Worm (Caenorhabditis elegans): ENCODE data around the gene C01G10.14.
A peak's percentile ranks its signal among the peaks of the same experiment; 100 is the strongest.

The C01G10.14 gene

DNA sequence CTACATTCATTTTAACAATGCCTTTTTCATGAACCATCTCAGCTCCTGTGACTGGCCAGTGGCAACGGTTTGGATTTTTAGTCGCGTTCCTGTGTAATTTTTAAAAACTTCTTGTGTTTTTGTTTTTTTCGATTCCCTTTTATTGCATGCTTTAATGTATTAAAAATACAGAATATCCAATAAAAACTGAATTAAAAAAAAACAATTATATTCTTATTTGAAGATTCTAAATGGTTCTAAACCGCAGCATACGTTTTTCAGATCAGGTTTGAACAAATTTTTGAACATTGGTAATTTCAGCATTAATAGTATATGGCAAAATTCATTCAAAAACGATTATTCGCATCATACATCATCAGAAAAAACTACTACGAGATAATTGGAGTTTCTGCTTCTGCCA lies 37.4 kb downstream of the C01G10.14 start, which contains the start of gene dnj-3:
Gene dnj-3, plus strand, starts transcription at position 301 of the 400 bp plus-strand sequence.
- no peak for TF ChIP-seq hmbx-1 (tag; optimal IDR thresholded peaks at IDR 0.05)
- no peak for TF ChIP-seq flt-1 (GFP tag; IDR thresholded peaks at IDR 0.05)
- no peak for TF ChIP-seq B0310.2 (tag; optimal IDR thresholded peaks at IDR 0.05)
- TF ChIP-seq ceh-36 (tag; optimal IDR thresholded peaks at IDR 0.05), result no peak
- no peak for TF ChIP-seq tbx-11 (GFP tag; IDR thresholded peaks at IDR 0.05)
- no peak for TF ChIP-seq tbx-37 (GFP tag; conservative IDR thresholded peaks at IDR 0.05)
- TF ChIP-seq hnd-1 (tag; optimal IDR thresholded peaks at IDR 0.05), result no peak
- no peak for TF ChIP-seq ama-1 (optimal IDR thresholded peaks at IDR 0.05)
- TF ChIP-seq aly-1 (tag; optimal IDR thresholded peaks at IDR 0.05), result no peak
- no peak for TF ChIP-seq ets-7 (tag; optimal IDR thresholded peaks at IDR 0.05)
- TF ChIP-seq pes-1 (GFP tag; IDR thresholded peaks at IDR 0.05), result no peak
- no peak for TF ChIP-seq scrt-1 (GFP tag; IDR thresholded peaks at IDR 0.05)
- TF ChIP-seq sea-1 (GFP tag; conservative IDR thresholded peaks at IDR 0.05), result no peak
- TF ChIP-seq tra-4 (tag; optimal IDR thresholded peaks at IDR 0.05), result no peak
- TF ChIP-seq ceh-13 (GFP tag; optimal IDR thresholded peaks at IDR 0.05), result no peak
- no peak for TF ChIP-seq F13C5.2 (tag; optimal IDR thresholded peaks at IDR 0.05)
- no peak for TF ChIP-seq hmg-4 (GFP tag; optimal IDR thresholded peaks at IDR 0.05)

DNA sequence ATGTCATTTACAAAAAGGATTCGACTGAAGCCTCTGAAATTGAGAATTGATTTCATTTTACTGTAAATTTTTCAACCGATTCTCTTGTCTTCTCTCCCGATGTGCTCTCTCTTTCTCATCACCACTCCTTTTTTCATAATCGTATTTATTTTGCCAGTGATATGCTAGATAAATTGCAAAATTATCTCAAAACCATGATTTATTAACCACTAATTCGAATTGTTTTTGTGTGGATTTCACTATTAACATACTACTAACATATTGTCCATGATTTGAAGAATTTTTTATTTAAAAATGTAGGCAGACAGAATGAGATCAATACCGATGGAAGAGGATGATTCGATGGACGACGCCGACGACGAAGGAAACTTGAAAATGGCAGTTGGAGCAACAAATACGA lies 38.6 kb downstream of the C01G10.14 start, which contains the start of gene C25D7.10:
Gene C25D7.10, plus strand, starts transcription at position 301 of the 400 bp plus-strand sequence.
- no peak for TF ChIP-seq hmbx-1 (tag; optimal IDR thresholded peaks at IDR 0.05)
- TF ChIP-seq tbx-37 (GFP tag; conservative IDR thresholded peaks at IDR 0.05), result no peak
- no peak for TF ChIP-seq hnd-1 (tag; optimal IDR thresholded peaks at IDR 0.05)
- no peak for TF ChIP-seq ceh-36 (tag; optimal IDR thresholded peaks at IDR 0.05)
- no peak for TF ChIP-seq ets-7 (tag; optimal IDR thresholded peaks at IDR 0.05)
- TF ChIP-seq F13C5.2 (tag; optimal IDR thresholded peaks at IDR 0.05), result no peak
- no peak for TF ChIP-seq B0310.2 (tag; optimal IDR thresholded peaks at IDR 0.05)
- no peak for TF ChIP-seq sea-1 (GFP tag; conservative IDR thresholded peaks at IDR 0.05)

DNA sequence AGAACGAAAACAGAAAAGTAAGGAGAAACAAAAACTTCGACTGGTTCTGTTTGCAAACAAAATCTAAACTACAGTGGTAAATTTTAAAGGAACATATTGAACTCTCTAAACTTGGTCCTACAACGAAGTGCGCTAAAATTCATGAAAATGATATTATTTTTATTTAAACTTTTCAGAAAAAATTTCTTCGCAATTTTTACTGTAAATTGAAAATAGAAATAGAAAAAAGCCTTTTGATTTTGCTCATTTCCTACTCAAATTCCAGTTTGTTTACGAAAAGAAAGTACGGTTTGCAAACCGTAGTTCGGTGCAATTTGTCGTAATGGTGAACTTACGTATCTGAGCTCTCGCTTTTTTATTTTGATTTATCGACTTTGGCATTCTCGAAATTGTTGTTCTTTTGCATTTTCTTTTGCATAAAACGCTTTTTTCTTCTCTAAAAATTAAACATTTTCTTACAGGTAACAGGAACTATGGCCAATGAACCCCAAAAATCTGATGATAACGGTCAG lies 39.9 kb downstream of the C01G10.14 start, which contains the start of gene otub-1:
Gene otub-1, plus strand, starts transcription at position 462 of the 512 bp plus-strand sequence.
- TF ChIP-seq ceh-36 (tag; optimal IDR thresholded peaks at IDR 0.05), result no peak

DNA sequence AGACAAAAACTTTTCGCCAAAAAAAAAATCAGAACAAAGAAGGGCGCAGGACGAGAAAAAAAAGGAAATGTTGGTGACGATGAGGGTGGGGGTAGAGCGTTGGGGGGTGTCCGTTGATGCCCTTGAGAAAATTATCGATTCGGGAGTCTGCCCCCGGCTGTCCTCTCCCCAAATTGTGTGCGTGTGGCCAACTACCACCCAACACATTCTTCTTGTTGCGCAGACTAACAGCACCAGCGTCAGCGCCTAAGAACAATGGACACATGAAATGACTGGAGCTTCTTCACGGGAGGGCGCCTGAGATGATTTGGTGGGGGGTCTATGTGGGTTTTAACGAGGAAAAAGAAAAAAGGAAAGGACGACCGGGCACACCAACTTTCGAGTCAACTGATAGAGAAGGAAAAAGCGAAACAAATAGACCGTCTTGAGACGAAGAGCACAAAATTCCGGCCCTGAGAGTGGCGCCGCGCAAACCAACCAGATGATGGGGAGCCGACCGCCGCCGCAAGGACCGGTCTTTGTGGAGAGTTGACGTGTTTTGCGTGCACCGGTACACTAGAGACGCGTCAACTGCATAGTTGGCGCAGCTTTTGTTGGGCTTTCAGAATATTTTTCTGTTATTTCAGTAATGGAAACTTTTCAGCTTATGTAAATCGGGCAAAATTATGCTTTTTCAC lies 40.5 kb downstream of the C01G10.14 start, which contains the start of gene C25D7.9:
Gene C25D7.9, plus strand, starts transcription at position 68 of the 677 bp plus-strand sequence.
- peak; percentile 75 for TF ChIP-seq F13C5.2 (tag; optimal IDR thresholded peaks at IDR 0.05)
- TF ChIP-seq pes-1 (GFP tag; IDR thresholded peaks at IDR 0.05), result no peak
- no peak for TF ChIP-seq tbx-11 (GFP tag; IDR thresholded peaks at IDR 0.05)
- TF ChIP-seq hmbx-1 (tag; optimal IDR thresholded peaks at IDR 0.05), result no peak
- no peak for TF ChIP-seq aly-1 (tag; optimal IDR thresholded peaks at IDR 0.05)
- TF ChIP-seq sea-1 (GFP tag; conservative IDR thresholded peaks at IDR 0.05), result no peak
- no peak for TF ChIP-seq scrt-1 (GFP tag; IDR thresholded peaks at IDR 0.05)
- TF ChIP-seq ceh-13 (GFP tag; optimal IDR thresholded peaks at IDR 0.05), result no peak
- peak; percentile 75 for TF ChIP-seq hmg-4 (GFP tag; optimal IDR thresholded peaks at IDR 0.05)
- TF ChIP-seq flt-1 (GFP tag; IDR thresholded peaks at IDR 0.05), result no peak

DNA sequence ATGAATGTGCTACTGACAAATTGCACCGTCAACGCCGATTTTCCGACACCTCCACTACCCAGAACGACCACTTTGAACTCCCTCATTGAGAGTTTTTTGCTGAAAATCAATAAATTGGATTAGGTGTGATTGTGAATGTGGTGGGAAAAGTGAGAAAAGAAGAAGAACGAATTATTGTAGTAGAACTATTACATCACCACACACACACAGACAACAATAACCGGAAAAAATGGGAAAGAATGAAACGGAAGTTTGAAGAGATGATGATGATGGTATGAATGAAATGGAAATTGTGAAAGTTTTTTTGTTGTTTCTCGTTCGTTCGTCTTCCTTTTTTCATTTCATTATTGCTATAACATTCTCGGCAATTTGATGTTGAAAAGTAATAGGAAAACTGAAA lies 41.8 kb downstream of the C01G10.14 start, which contains the start of gene rap-2:
Gene rap-2, minus strand, starts transcription at position 101 of the 400 bp plus-strand sequence.
- no peak for TF ChIP-seq hmg-4 (GFP tag; optimal IDR thresholded peaks at IDR 0.05)
- TF ChIP-seq flt-1 (GFP tag; IDR thresholded peaks at IDR 0.05), result no peak
- TF ChIP-seq pes-1 (GFP tag; IDR thresholded peaks at IDR 0.05), result no peak
- no peak for TF ChIP-seq sea-1 (GFP tag; conservative IDR thresholded peaks at IDR 0.05)
- TF ChIP-seq aly-1 (tag; optimal IDR thresholded peaks at IDR 0.05), result no peak
- no peak for TF ChIP-seq ceh-36 (tag; optimal IDR thresholded peaks at IDR 0.05)
- TF ChIP-seq hnd-1 (tag; optimal IDR thresholded peaks at IDR 0.05), result no peak
- TF ChIP-seq tra-4 (tag; optimal IDR thresholded peaks at IDR 0.05), result no peak

DNA sequence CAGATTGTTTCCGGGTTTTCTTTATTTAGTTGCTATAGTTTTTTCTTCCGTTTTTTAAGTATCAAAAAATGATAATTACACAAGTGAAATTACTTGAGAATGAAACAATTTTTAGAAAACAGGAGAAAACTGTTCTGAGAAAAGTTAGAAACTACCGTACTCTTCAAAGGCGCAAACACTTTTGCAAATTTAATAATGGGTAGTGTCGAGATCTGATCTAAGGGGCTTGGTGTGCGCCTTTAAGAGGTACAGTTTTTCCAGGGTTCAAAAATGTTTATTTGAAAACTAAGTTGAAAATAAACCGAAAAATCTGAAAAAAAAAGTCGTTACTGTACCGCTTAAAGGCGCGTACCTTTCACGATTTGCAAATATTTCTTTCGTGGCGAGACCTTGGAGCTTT lies 45.1 kb downstream of the C01G10.14 start:
- TF ChIP-seq aly-1 (tag; optimal IDR thresholded peaks at IDR 0.05) (no peak), ama-1 (optimal IDR thresholded peaks at IDR 0.05) (no peak), ceh-13 (GFP tag; optimal IDR thresholded peaks at IDR 0.05) (no peak), tbx-11 (GFP tag; IDR thresholded peaks at IDR 0.05) (no peak), sea-1 (GFP tag; conservative IDR thresholded peaks at IDR 0.05) (no peak), flt-1 (GFP tag; IDR thresholded peaks at IDR 0.05) (no peak), B0310.2 (tag; optimal IDR thresholded peaks at IDR 0.05) (no peak), hnd-1 (tag; optimal IDR thresholded peaks at IDR 0.05) (no peak), tra-4 (tag; optimal IDR thresholded peaks at IDR 0.05) (no peak), hmg-4 (GFP tag; optimal IDR thresholded peaks at IDR 0.05) (no peak), F13C5.2 (tag; optimal IDR thresholded peaks at IDR 0.05) (no peak), ets-7 (tag; optimal IDR thresholded peaks at IDR 0.05) (no peak), ceh-36 (tag; optimal IDR thresholded peaks at IDR 0.05) (no peak), hmbx-1 (tag; optimal IDR thresholded peaks at IDR 0.05) (no peak), pes-1 (GFP tag; IDR thresholded peaks at IDR 0.05) (no peak), scrt-1 (GFP tag; IDR thresholded peaks at IDR 0.05) (no peak), tbx-37 (GFP tag; conservative IDR thresholded peaks at IDR 0.05) (no peak)

DNA sequence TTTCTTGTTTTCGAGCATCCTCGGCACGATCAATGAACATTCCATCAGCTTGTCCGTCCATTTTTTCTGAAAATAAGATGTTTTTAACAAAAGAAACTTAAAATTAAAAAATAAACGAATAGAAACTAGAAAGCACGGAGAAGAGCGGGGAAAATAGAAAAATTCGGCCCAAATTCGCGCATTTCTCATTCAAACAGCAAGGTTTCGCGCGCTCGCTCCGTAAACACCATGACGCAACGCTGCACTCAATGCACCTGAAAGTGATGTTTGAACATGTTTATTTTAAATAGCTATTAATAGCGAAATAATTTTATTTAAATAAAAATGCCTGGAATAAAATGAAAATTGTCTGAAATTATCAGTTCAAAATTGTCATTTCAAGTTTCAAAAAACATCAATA lies 46.2 kb downstream of the C01G10.14 start, which contains the start of the genes mcm-3 and C25D7.15:
Gene mcm-3, minus strand, starts transcription at position 66 of the 400 bp plus-strand sequence.
Gene C25D7.15, plus strand, starts transcription at position 275 of the 400 bp plus-strand sequence.
- TF ChIP-seq tra-4 (tag; optimal IDR thresholded peaks at IDR 0.05) (no peak), flt-1 (GFP tag; IDR thresholded peaks at IDR 0.05) (no peak), tbx-37 (GFP tag; conservative IDR thresholded peaks at IDR 0.05) (no peak), hmbx-1 (tag; optimal IDR thresholded peaks at IDR 0.05) (no peak), hmg-4 (GFP tag; optimal IDR thresholded peaks at IDR 0.05) (no peak), ceh-36 (tag; optimal IDR thresholded peaks at IDR 0.05) (no peak), ama-1 (optimal IDR thresholded peaks at IDR 0.05) (no peak)
